Fruit fly (Drosophila melanogaster) whole organism, pupa: Measurements from ENCODE around the gene parvin.

ENCODE experiments used
- CG14655 ChIP-seq: fragments of 200-800 bp; sonication (Bioruptor generic); optimal IDR thresholded peaks from 3 replicates; lab custom pipeline; 2017; ENCODE audit warnings: mild to moderate bottlenecking, missing biosample characterization, missing genetic modification reagents, missing genetic modification characterization
- CG17806 ChIP-seq: fragments of 200-800 bp; sonication (Bioruptor generic); optimal IDR thresholded peaks from 2 replicates; lab custom pipeline; 2018; ENCODE audit warnings: missing biosample characterization, mild to moderate bottlenecking, missing genetic modification characterization, moderate library complexity
- CG8301 ChIP-seq: fragments of 200-800 bp; sonication (Bioruptor generic); optimal IDR thresholded peaks from 2 replicates; lab custom pipeline; 2018; ENCODE audit warnings: missing biosample characterization, mild to moderate bottlenecking, missing genetic modification characterization
- EcR ChIP-seq: fragments of 200-800 bp; sonication (Bioruptor generic); optimal IDR thresholded peaks from 3 replicates; lab custom pipeline; 2019; ENCODE audit warnings: missing biosample characterization, missing genetic modification characterization, mild to moderate bottlenecking, moderate library complexity, missing genetic modification reagents
- Ets98B ChIP-seq: fragments of 200-800 bp; sonication (Bioruptor generic); IDR thresholded peaks from 2 replicates; pipeline ENCODE4 v1.3.6; 2022; ENCODE audit warnings: missing biosample characterization, missing genetic modification characterization
- Pif1B ChIP-seq: fragments of 200-800 bp; sonication (Bioruptor generic); optimal IDR thresholded peaks from 3 replicates; lab custom pipeline; 2016; ENCODE audit warnings: missing biosample characterization, missing genetic modification characterization
- gl ChIP-seq: fragments of 200-800 bp; sonication (Bioruptor generic); optimal IDR thresholded peaks from 2 replicates; lab custom pipeline; 2018; ENCODE audit warnings: missing biosample characterization, mild to moderate bottlenecking, missing genetic modification characterization
- rn ChIP-seq: fragments of 200-800 bp; sonication (Bioruptor generic); IDR thresholded peaks from 2 replicates; pipeline ENCODE4 v1.3.6; 2022; ENCODE audit warnings: missing biosample characterization, missing genetic modification characterization

DNA sequence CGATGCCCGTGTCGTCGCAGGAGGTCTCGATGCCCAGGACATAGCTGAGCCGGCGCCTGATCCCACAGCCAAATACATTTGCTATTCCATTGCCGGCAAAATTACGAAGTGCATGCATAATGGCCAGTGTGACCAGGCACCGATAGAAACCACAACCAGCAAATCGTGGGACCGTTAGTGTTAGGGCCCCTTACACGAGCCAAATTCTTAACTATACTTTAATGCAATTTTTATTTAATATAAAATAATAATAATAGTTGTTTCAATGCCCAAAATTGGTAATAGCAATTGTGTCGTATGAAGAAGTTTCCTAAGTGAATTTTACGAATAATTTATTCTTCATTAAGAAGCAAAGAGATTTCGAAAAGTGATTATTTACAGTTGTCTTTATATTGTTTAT lies 44.2 kb upstream of the parvin start, which contains the start of gene Tcs4:
- no peak for TF ChIP-seq gl (tag; lab: Kevin White, UChicago)
- no peak for TF ChIP-seq CG17806
- TF ChIP-seq CG8301 (tag; lab: Kevin White, UChicago) = no peak
- TF ChIP-seq EcR (GFP tag; lab: Kevin White, UChicago) = no peak
- TF ChIP-seq rn (GFP tag; lab: Robert Waterston, UW) = no peak
- TF ChIP-seq Ets98B = peak; percentile 34; the same call in 1 of the 2 replicates
- TF ChIP-seq Pif1B (GFP tag; lab: Kevin White, UChicago) = no peak
- no peak for TF ChIP-seq CG14655 (GFP tag; lab: Kevin White, UChicago)
